Fruit fly (Drosophila melanogaster): ENCODE data around the gene drpr.

- no peak for TF ChIP-seq dmrt93B (GFP tag; optimal IDR thresholded peaks at IDR 0.05)
- TF ChIP-seq CrebA (GFP tag; optimal IDR thresholded peaks at IDR 0.05; ENCODE audit: borderline replicate concordance), result no peak
- TF ChIP-seq rgr (GFP tag; optimal IDR thresholded peaks at IDR 0.05), result no peak
- no peak for TF ChIP-seq psq (GFP tag; optimal IDR thresholded peaks at IDR 0.05)
- TF ChIP-seq N (GFP tag; optimal IDR thresholded peaks at IDR 0.05), result no peak
- no peak for TF ChIP-seq GATAd (GFP tag; optimal IDR thresholded peaks at IDR 0.05)
- TF ChIP-seq h (GFP tag; optimal IDR thresholded peaks at IDR 0.05), result no peak
- no peak for TF ChIP-seq woc (GFP tag; optimal IDR thresholded peaks at IDR 0.05)
- no peak for TF ChIP-seq Myc (optimal IDR thresholded peaks at IDR 0.05)
- no peak for TF ChIP-seq Mio (GFP tag; optimal IDR thresholded peaks at IDR 0.05)
- no peak for TF ChIP-seq usp (GFP tag; optimal IDR thresholded peaks at IDR 0.05)
- no peak for TF ChIP-seq br (GFP tag; optimal IDR thresholded peaks at IDR 0.05)
- no peak for TF ChIP-seq OdsH (GFP tag; optimal IDR thresholded peaks at IDR 0.05)
Measured at dm6 chr3L:1737898-1738322, 7.0 kb upstream of the drpr start, which contains the start of gene PIG-Wb.
